Worm (Caenorhabditis elegans) whole organism, L1 larva: ENCODE results near the gene K08A2.2.
A peak's percentile ranks its signal among the peaks of the same experiment; 100 is the strongest.

Experiments
- C04F5.9 ChIP-seq: sonication (generic microtip); optimal IDR thresholded peaks from 2 replicates; lab custom pipeline; 2016; ENCODE audit warnings: missing genetic modification characterization, missing compliant biosample characterization
- C16A3.4 ChIP-seq: fragments of 150-350 bp; optimal IDR thresholded peaks from 2 replicates; lab custom pipeline; 2014; ENCODE audit warnings: missing biosample characterization, missing genetic modification characterization
- C34B4.2 ChIP-seq: sonication (generic microtip); optimal IDR thresholded peaks from 2 replicates; lab custom pipeline; 2017; ENCODE audit warnings: mild to moderate bottlenecking, missing genetic modification characterization, missing compliant biosample characterization
- F16B12.6 ChIP-seq: fragments of 150-350 bp; optimal IDR thresholded peaks from 2 replicates; lab custom pipeline; 2014; ENCODE audit warnings: missing biosample characterization, missing genetic modification characterization
- aha-1 ChIP-seq: fragments of 150-350 bp; optimal IDR thresholded peaks from 2 replicates; lab custom pipeline; 2014; ENCODE audit warnings: missing biosample characterization, missing genetic modification characterization
- alr-1 ChIP-seq: fragments of 200-800 bp; sonication (Bioruptor generic); optimal IDR thresholded peaks from 2 replicates; lab custom pipeline; 2018; ENCODE audit warnings: borderline replicate concordance, mild to moderate bottlenecking, missing genetic modification characterization, missing compliant biosample characterization
- ama-1 ChIP-seq: fragments of 150-350 bp; optimal IDR thresholded peaks from 2 replicates; lab custom pipeline; 2014
- ceh-63 ChIP-seq: fragments of 200-800 bp; sonication (Bioruptor generic); optimal IDR thresholded peaks from 2 replicates; lab custom pipeline; 2018; ENCODE audit warnings: mild to moderate bottlenecking, missing genetic modification characterization, missing compliant biosample characterization
- ceh-8 ChIP-seq: fragments of 200-800 bp; sonication (Bioruptor generic); optimal IDR thresholded peaks from 2 replicates; lab custom pipeline; 2018; ENCODE audit warnings: mild to moderate bottlenecking, missing genetic modification characterization, moderate library complexity, missing compliant biosample characterization
- dpl-1 ChIP-seq, 3 experiments: fragments of 150-350 bp in 2 of 3; sonication (generic microtip) in 1 of 3; optimal IDR thresholded peaks; 2 replicates each; lab custom pipeline; 2014 to 2017; ENCODE audit warnings: missing biosample characterization in 3 of 3, missing genetic modification characterization in 3 of 3, missing genetic modification reagents in 3 of 3
- dsc-1 ChIP-seq: sonication (generic microtip); optimal IDR thresholded peaks from 2 replicates; lab custom pipeline; 2016; ENCODE audit warnings: mild to moderate bottlenecking, missing genetic modification characterization, missing compliant biosample characterization
- efl-1 ChIP-seq, 4 experiments: fragments of 150-350 bp; optimal IDR thresholded peaks in 3 of 4; peaks in 1 of 4; 1 replicate in 1 of 4; 2 replicates in 3 of 4; lab custom pipeline; 2014; ENCODE audit warnings: missing biosample characterization in 2 of 4, missing genetic modification characterization in 2 of 4, missing genetic modification reagents in 2 of 4
- egl-13 ChIP-seq: sonication (generic microtip); optimal IDR thresholded peaks from 2 replicates; lab custom pipeline; 2016; ENCODE audit warnings: missing genotype, missing genetic modification reagents, missing genetic modification characterization, missing compliant biosample characterization
- ets-5 ChIP-seq: fragments of 200-800 bp; sonication (Bioruptor generic); IDR thresholded peaks from 2 replicates; pipeline ENCODE4 v1.3.6; 2022; ENCODE audit warnings: missing genetic modification characterization, missing compliant biosample characterization
- fkh-4 ChIP-seq: sonication (generic microtip); optimal IDR thresholded peaks from 2 replicates; lab custom pipeline; 2016; ENCODE audit warnings: missing compliant biosample characterization, missing genetic modification characterization, borderline replicate concordance
- fkh-8 ChIP-seq: sonication (generic microtip); optimal IDR thresholded peaks from 2 replicates; lab custom pipeline; 2016; ENCODE audit warnings: mild to moderate bottlenecking, missing genetic modification characterization, missing compliant biosample characterization
- fos-1 ChIP-seq: fragments of 150-350 bp; optimal IDR thresholded peaks from 2 replicates; lab custom pipeline; 2014; ENCODE audit warnings: missing biosample characterization, missing genetic modification characterization
- grh-1 ChIP-seq: fragments of 200-800 bp; sonication (Bioruptor generic); IDR thresholded peaks from 2 replicates; pipeline ENCODE4 v1.3.6; 2022; ENCODE audit warnings: missing genetic modification reagents, missing genetic modification characterization, missing compliant biosample characterization
- hlh-17 ChIP-seq: fragments of 200-800 bp; sonication (Bioruptor generic); optimal IDR thresholded peaks from 2 replicates; lab custom pipeline; 2018; ENCODE audit warnings: missing genetic modification characterization, mild to moderate bottlenecking, missing compliant biosample characterization, moderate library complexity, borderline replicate concordance
- hlh-4 ChIP-seq: sonication (generic microtip); optimal IDR thresholded peaks from 2 replicates; lab custom pipeline; 2016; ENCODE audit warnings: mild to moderate bottlenecking, missing genetic modification characterization, missing compliant biosample characterization
- irx-1 ChIP-seq: sonication (generic microtip); optimal IDR thresholded peaks from 2 replicates; lab custom pipeline; 2016; ENCODE audit warnings: missing genetic modification characterization, missing compliant biosample characterization
- isw-1 ChIP-seq: fragments of 200-800 bp; sonication (Bioruptor generic); IDR thresholded peaks from 2 replicates; pipeline ENCODE4 v1.3.6; 2022; ENCODE audit warnings: missing genetic modification characterization, missing compliant biosample characterization
- jun-1 ChIP-seq: fragments of 150-350 bp; optimal IDR thresholded peaks from 2 replicates; lab custom pipeline; 2014; ENCODE audit warnings: missing biosample characterization, missing genetic modification reagents, missing genetic modification characterization
- lin-15B ChIP-seq: fragments of 150-350 bp; sonication (generic microtip); optimal IDR thresholded peaks from 3 replicates; lab custom pipeline; 2014; ENCODE audit warnings: missing biosample characterization, missing genetic modification characterization
- lin-35 ChIP-seq, 2 experiments: fragments of 150-350 bp; optimal IDR thresholded peaks; 2 replicates each; lab custom pipeline; 2014; ENCODE audit warnings: missing biosample characterization in 2 of 2, missing genetic modification characterization in 2 of 2, missing genetic modification reagents in 2 of 2
- lin-39 ChIP-seq: fragments of 150-350 bp; optimal IDR thresholded peaks from 2 replicates; lab custom pipeline; 2014; ENCODE audit warnings: missing biosample characterization, missing genetic modification reagents, missing genetic modification characterization
- mab-9 ChIP-seq: fragments of 200-800 bp; sonication (Bioruptor generic); IDR thresholded peaks from 2 replicates; pipeline ENCODE4 v1.3.6; 2022; ENCODE audit warnings: missing genetic modification reagents, missing genetic modification characterization, missing compliant biosample characterization
- mef-2 ChIP-seq: fragments of 150-350 bp; optimal IDR thresholded peaks from 2 replicates; lab custom pipeline; 2014; ENCODE audit warnings: missing biosample characterization, missing genetic modification characterization
- nhr-11 ChIP-seq: fragments of 150-350 bp; optimal IDR thresholded peaks from 2 replicates; lab custom pipeline; 2014; ENCODE audit warnings: missing biosample characterization, missing genetic modification characterization
- nhr-12 ChIP-seq: sonication (generic microtip); optimal IDR thresholded peaks from 2 replicates; lab custom pipeline; 2017; ENCODE audit warnings: missing biosample characterization, missing genetic modification characterization
- nhr-19 ChIP-seq: fragments of 200-800 bp; sonication (Bioruptor generic); conservative IDR thresholded peaks from 2 replicates; pipeline ENCODE4 v1.3.6; 2022; ENCODE audit warnings: missing genetic modification characterization, missing compliant biosample characterization
- nhr-20 ChIP-seq: sonication (generic microtip); optimal IDR thresholded peaks from 2 replicates; lab custom pipeline; 2016; ENCODE audit warnings: mild to moderate bottlenecking, missing genetic modification characterization, missing compliant biosample characterization
- nhr-237 ChIP-seq: fragments of 150-350 bp; optimal IDR thresholded peaks from 2 replicates; lab custom pipeline; 2014; ENCODE audit warnings: missing biosample characterization, missing genetic modification characterization
- nhr-47 ChIP-seq: sonication (generic microtip); optimal IDR thresholded peaks from 2 replicates; lab custom pipeline; 2016; ENCODE audit warnings: mild to moderate bottlenecking, missing genetic modification characterization, moderate library complexity, missing compliant biosample characterization
- nhr-84 ChIP-seq: sonication (generic microtip); optimal IDR thresholded peaks from 2 replicates; lab custom pipeline; 2017; ENCODE audit warnings: missing biosample characterization, missing genetic modification characterization
- nhr-85 ChIP-seq: sonication (generic microtip); peaks from one replicate; lab custom pipeline; 2016; ENCODE audit warnings: missing genetic modification characterization, inconsistent platforms, missing compliant biosample characterization
- nhr-90 ChIP-seq: sonication (generic microtip); optimal IDR thresholded peaks from 2 replicates; lab custom pipeline; 2016; ENCODE audit warnings: mild to moderate bottlenecking, missing genetic modification characterization, missing compliant biosample characterization; ENCODE audit not compliant: poor library complexity
- pag-3 ChIP-seq: sonication (generic microtip); optimal IDR thresholded peaks from 2 replicates; lab custom pipeline; 2017; ENCODE audit warnings: missing genetic modification characterization, mild to moderate bottlenecking, missing compliant biosample characterization, antibody characterized with exemption, borderline replicate concordance; ENCODE audit not compliant: insufficient read depth
- pax-3 ChIP-seq: fragments of 200-800 bp; sonication (Bioruptor generic); optimal IDR thresholded peaks from 2 replicates; lab custom pipeline; 2018; ENCODE audit warnings: mild to moderate bottlenecking, missing genetic modification characterization, moderate library complexity, missing compliant biosample characterization
- pqm-1 ChIP-seq: sonication (generic microtip); optimal IDR thresholded peaks from 3 replicates; lab custom pipeline; 2017; ENCODE audit warnings: missing biosample characterization, missing genetic modification characterization
- snpc-4 ChIP-seq: fragments of 150-350 bp; optimal IDR thresholded peaks from 2 replicates; lab custom pipeline; 2014; ENCODE audit warnings: missing biosample characterization, missing genetic modification characterization
- snu-23 ChIP-seq: sonication (generic microtip); optimal IDR thresholded peaks from 2 replicates; lab custom pipeline; 2016; ENCODE audit warnings: missing genetic modification characterization, missing compliant biosample characterization
- sox-4 ChIP-seq: sonication (generic microtip); optimal IDR thresholded peaks from 2 replicates; lab custom pipeline; 2016; ENCODE audit warnings: missing genetic modification characterization, missing compliant biosample characterization
- sptf-1 ChIP-seq: fragments of 150-350 bp; optimal IDR thresholded peaks from 2 replicates; lab custom pipeline; 2014; ENCODE audit warnings: missing biosample characterization, missing genetic modification characterization
- swsn-7 ChIP-seq: sonication (generic microtip); optimal IDR thresholded peaks from 2 replicates; lab custom pipeline; 2016; ENCODE audit warnings: missing genetic modification characterization, missing compliant biosample characterization
- unc-130 ChIP-seq: fragments of 150-350 bp; optimal IDR thresholded peaks from 2 replicates; lab custom pipeline; 2017; ENCODE audit warnings: missing biosample characterization, missing genetic modification characterization, inconsistent platforms
- unc-62 ChIP-seq: fragments of 150-350 bp; optimal IDR thresholded peaks from 2 replicates; lab custom pipeline; 2014; ENCODE audit warnings: missing biosample characterization, missing genetic modification reagents, missing genetic modification characterization
- unc-98 ChIP-seq: fragments of 200-800 bp; sonication (Bioruptor generic); IDR thresholded peaks from 2 replicates; pipeline ENCODE4 v1.3.6; 2022; ENCODE audit warnings: missing genetic modification characterization, missing compliant biosample characterization
- vab-15 ChIP-seq: sonication (generic microtip); optimal IDR thresholded peaks from 2 replicates; lab custom pipeline; 2017; ENCODE audit warnings: missing genotype, mild to moderate bottlenecking, missing genetic modification characterization, missing compliant biosample characterization
- xbp-1 ChIP-seq: sonication (generic microtip); optimal IDR thresholded peaks from 2 replicates; lab custom pipeline; 2016; ENCODE audit warnings: missing genetic modification characterization, missing compliant biosample characterization
- ztf-11 ChIP-seq, 2 experiments: sonication (generic microtip); optimal IDR thresholded peaks; 2 replicates each; lab custom pipeline; 2016 to 2017; ENCODE audit warnings: missing genetic modification characterization in 2 of 2, missing biosample characterization in 1 of 2, missing compliant biosample characterization in 1 of 2
- ztf-4 ChIP-seq: fragments of 150-350 bp; optimal IDR thresholded peaks from 2 replicates; lab custom pipeline; 2014; ENCODE audit warnings: missing biosample characterization, missing genetic modification characterization

Gene K08A2.2

DNA sequence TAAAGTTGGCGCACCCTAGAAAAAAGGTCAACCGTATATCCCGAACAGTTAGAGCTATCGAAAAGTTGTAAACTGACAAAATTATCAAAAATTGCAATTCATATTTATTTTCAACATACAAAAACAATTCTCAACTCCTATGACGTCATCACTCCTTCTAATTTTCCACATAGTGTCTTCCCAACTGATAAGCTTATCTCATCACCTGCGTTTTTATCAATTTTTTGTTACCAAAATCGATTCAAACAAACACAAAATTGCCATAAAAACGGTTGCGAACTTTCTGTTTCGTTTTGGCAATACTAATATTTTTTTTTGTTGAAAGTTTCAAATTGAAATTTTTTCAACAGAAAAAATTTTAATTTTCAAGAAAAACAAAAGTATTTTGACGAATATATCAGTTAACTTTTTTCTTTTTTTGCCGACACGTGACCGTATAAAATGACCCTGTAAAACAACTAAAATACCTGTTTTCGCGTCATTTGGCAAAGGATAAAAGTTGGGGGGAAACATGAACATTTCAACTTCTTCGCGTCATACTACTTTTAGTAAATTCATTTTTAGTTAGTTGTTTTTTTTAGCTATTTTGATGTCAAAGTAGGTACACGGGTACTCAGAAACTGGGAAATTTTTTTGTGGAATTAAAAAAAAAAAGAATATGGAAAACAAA, 15.7 kb upstream of the K08A2.2 start (continued):
- TF ChIP-seq jun-1: no peak
- no peak for TF ChIP-seq snpc-4 (tag; lab: Kevin White, UChicago)
- TF ChIP-seq hlh-4: no peak
- TF ChIP-seq mef-2 (tag; lab: Kevin White, UChicago): no peak
- peak in 1 of 2 experiments; percentile 38 for TF ChIP-seq lin-35 (GFP tag; optimal IDR thresholded peaks at IDR 0.05; lab: Kevin White, UChicago)
- TF ChIP-seq alr-1: no peak
- TF ChIP-seq nhr-20 (tag; lab: Kevin White, UChicago): peak; percentile 14
- no peak; the same call in 1 of the 2 replicates for TF ChIP-seq nhr-19 (GFP tag; lab: Robert Waterston, UW)
- TF ChIP-seq grh-1 (GFP tag; lab: Robert Waterston, UW): peak; percentile 83
- TF ChIP-seq ceh-63: no peak
- TF ChIP-seq nhr-85: peak; percentile 87
- TF ChIP-seq unc-62: no peak
- TF ChIP-seq unc-98 (GFP tag; lab: Robert Waterston, UW): no peak
- no peak for TF ChIP-seq swsn-7
- no peak for TF ChIP-seq C04F5.9 (tag; lab: Kevin White, UChicago)
- no peak for TF ChIP-seq mab-9 (GFP tag; lab: Robert Waterston, UW)
- TF ChIP-seq fkh-4 (tag; lab: Kevin White, UChicago): no peak
- no peak for TF ChIP-seq ztf-4 (tag; lab: Kevin White, UChicago)
- no peak for TF ChIP-seq nhr-84 (tag; lab: Kevin White, UChicago)
- TF ChIP-seq lin-39 (tag; lab: Kevin White, UChicago): no peak
- TF ChIP-seq snu-23 (GFP tag; lab: Kevin White, UChicago): peak; percentile 43
- no peak for TF ChIP-seq lin-15B (tag; lab: Kevin White, UChicago)
- TF ChIP-seq dsc-1: no peak
- no peak for TF ChIP-seq vab-15
- no peak for TF ChIP-seq C16A3.4 (tag; lab: Kevin White, UChicago)
- TF ChIP-seq nhr-237: no peak
- TF ChIP-seq irx-1 (tag; lab: Kevin White, UChicago): no peak
- no peak for TF ChIP-seq nhr-47 (tag; lab: Kevin White, UChicago)
- TF ChIP-seq ama-1 (lab: Kevin White, UChicago): no peak
- no peak for TF ChIP-seq fkh-8 (tag; lab: Kevin White, UChicago)
- no peak for TF ChIP-seq egl-13 (tag; lab: Kevin White, UChicago)
- no peak for TF ChIP-seq aha-1
- TF ChIP-seq ets-5 (GFP tag; lab: Robert Waterston, UW): no peak
- TF ChIP-seq efl-1 (optimal IDR thresholded peaks at IDR 0.05; lab: Kevin White, UChicago): peak in 1 of 2 experiments; percentile 8
- TF ChIP-seq efl-1 (GFP tag; optimal IDR thresholded peaks at IDR 0.05 in 1 of 2; lab: Kevin White, UChicago): peak in 1 of 2 experiments; percentile 1
- no peak for TF ChIP-seq C34B4.2 (tag; lab: Kevin White, UChicago)
- TF ChIP-seq xbp-1 (tag; lab: Kevin White, UChicago): no peak
- no peak for TF ChIP-seq ceh-8 (GFP tag; lab: Kevin White, UChicago)
- peak; percentile 14 for TF ChIP-seq pqm-1
- no peak for TF ChIP-seq F16B12.6 (tag; lab: Kevin White, UChicago)
- no peak for TF ChIP-seq nhr-90 (tag; lab: Kevin White, UChicago)
- TF ChIP-seq unc-130: no peak
- no peak for TF ChIP-seq ztf-11 (tag; optimal IDR thresholded peaks at IDR 0.05; lab: Kevin White, UChicago)
- TF ChIP-seq pag-3 (tag; lab: Kevin White, UChicago): no peak
- no peak for TF ChIP-seq isw-1 (GFP tag; lab: Robert Waterston, UW)
- no peak for TF ChIP-seq pax-3
- no peak for TF ChIP-seq sptf-1 (tag; lab: Kevin White, UChicago)
- no peak for TF ChIP-seq nhr-12 (tag; lab: Kevin White, UChicago)
- no peak for TF ChIP-seq dpl-1 (GFP tag; optimal IDR thresholded peaks at IDR 0.05; lab: Kevin White, UChicago)
- no peak for TF ChIP-seq nhr-11 (tag; lab: Kevin White, UChicago)
- no peak for TF ChIP-seq sox-4
- TF ChIP-seq fos-1: no peak
- TF ChIP-seq hlh-17 (GFP tag; lab: Kevin White, UChicago): no peak
